Worm (Caenorhabditis elegans) whole organism, young adult: ENCODE measurements around the gene mab-5.

Source experiments
- lin-26 ChIP-seq: fragments of 200-800 bp; sonication (Bioruptor generic); IDR thresholded peaks from 2 replicates; pipeline ENCODE4 v1.3.6; 2022; ENCODE audit warnings: missing genetic modification reagents, missing genetic modification characterization, missing compliant biosample characterization
- lsy-27 ChIP-seq: sonication (generic microtip); optimal IDR thresholded peaks from 2 replicates; lab custom pipeline; 2017; ENCODE audit warnings: missing genetic modification characterization, mild to moderate bottlenecking, missing compliant biosample characterization, antibody characterized with exemption, missing genotype, borderline replicate concordance; ENCODE audit not compliant: insufficient read depth

DNA sequence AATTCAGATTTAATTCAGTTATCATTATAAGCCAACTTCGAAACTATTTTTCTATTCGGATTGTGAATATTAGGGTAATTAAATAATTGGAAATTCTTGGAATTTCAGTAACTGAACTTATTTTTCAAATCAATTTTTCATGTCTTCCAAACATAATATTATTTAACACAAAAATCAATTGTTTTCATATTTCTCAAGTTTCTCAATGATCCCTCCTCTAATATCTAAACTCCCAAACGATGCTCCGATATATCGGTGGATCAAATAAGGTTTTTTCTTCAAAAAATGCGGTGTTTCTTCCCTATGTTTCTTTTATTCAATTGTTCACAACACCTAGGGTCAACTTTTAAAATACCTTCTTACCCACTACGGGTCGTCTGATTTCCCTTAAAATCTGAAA, 33.2 kb upstream of the mab-5 start:
- TF ChIP-seq lsy-27 (tag; lab: Kevin White, UChicago) (no peak), lin-26 (GFP tag; lab: Robert Waterston, UW) (no peak)
